Worm (Caenorhabditis elegans) whole organism, young adult: ENCODE measurements around the gene srh-39.
A peak's percentile ranks its signal among the peaks of the same experiment; 100 is the strongest.

ENCODE experiments used
- B0035.1 ChIP-seq: sonication (generic microtip); optimal IDR thresholded peaks from 2 replicates; lab custom pipeline; 2016; ENCODE audit warnings: missing genetic modification characterization, mild to moderate bottlenecking, missing compliant biosample characterization, missing genotype, missing genetic modification reagents
- D2030.7 ChIP-seq: fragments of 200-800 bp; sonication (Bioruptor generic); IDR thresholded peaks from 2 replicates; pipeline ENCODE4 v1.3.6; 2022; ENCODE audit warnings: missing genetic modification reagents, missing genetic modification characterization, missing compliant biosample characterization
- F37B4.10 ChIP-seq: fragments of 200-800 bp; sonication (Bioruptor generic); IDR thresholded peaks from 2 replicates; pipeline ENCODE4 v1.3.6; 2022; ENCODE audit warnings: missing genetic modification characterization, missing compliant biosample characterization
- F39B2.1 ChIP-seq: fragments of 200-800 bp; sonication (Bioruptor generic); IDR thresholded peaks from 2 replicates; pipeline ENCODE4 v1.3.6; 2022; ENCODE audit warnings: missing genetic modification reagents, missing genetic modification characterization, missing compliant biosample characterization
- F52B5.7 ChIP-seq: sonication (generic microtip); optimal IDR thresholded peaks from 2 replicates; lab custom pipeline; 2016; ENCODE audit warnings: mild to moderate bottlenecking, missing genetic modification characterization, missing compliant biosample characterization
- F55B11.4 ChIP-seq: sonication (generic microtip); optimal IDR thresholded peaks from 2 replicates; lab custom pipeline; 2016; ENCODE audit warnings: missing compliant biosample characterization, missing genetic modification characterization, borderline replicate concordance; ENCODE audit not compliant: insufficient read depth
- ZK185.1 ChIP-seq: sonication (generic microtip); optimal IDR thresholded peaks from 2 replicates; lab custom pipeline; 2016; ENCODE audit warnings: mild to moderate bottlenecking, missing genetic modification characterization, missing compliant biosample characterization; ENCODE audit not compliant: poor library complexity, severe bottlenecking
- ama-1 ChIP-seq, 3 experiments: fragments of 150-350 bp in 1 of 3; sonication (generic microtip) in 2 of 3; optimal IDR thresholded peaks; 2 replicates each; lab custom pipeline; 2014 to 2018; ENCODE audit warnings: missing biosample characterization in 2 of 3, missing genetic modification characterization in 2 of 3, missing genetic modification reagents in 2 of 3
- aptf-3 ChIP-seq: fragments of 200-800 bp; sonication (Bioruptor generic); IDR thresholded peaks from 2 replicates; pipeline ENCODE4 v1.3.6; 2022; ENCODE audit warnings: missing genetic modification characterization, missing compliant biosample characterization
- athp-1 ChIP-seq: sonication (generic microtip); optimal IDR thresholded peaks from 2 replicates; lab custom pipeline; 2017; ENCODE audit warnings: mild to moderate bottlenecking, missing genetic modification characterization, missing compliant biosample characterization
- attf-3 ChIP-seq: fragments of 200-800 bp; sonication (Bioruptor generic); conservative IDR thresholded peaks from 2 replicates; pipeline ENCODE4 v1.3.6; 2022; ENCODE audit warnings: missing genetic modification reagents, missing genetic modification characterization, missing compliant biosample characterization
- attf-5 ChIP-seq: fragments of 200-800 bp; sonication (Bioruptor generic); optimal IDR thresholded peaks from 2 replicates; lab custom pipeline; 2018; ENCODE audit warnings: mild to moderate bottlenecking, missing genetic modification characterization, missing compliant biosample characterization
- attf-6 ChIP-seq: fragments of 200-800 bp; sonication (Bioruptor generic); IDR thresholded peaks from 2 replicates; pipeline ENCODE4 v1.3.6; 2022; ENCODE audit warnings: missing genetic modification reagents, missing genetic modification characterization, missing compliant biosample characterization
- ceh-100 ChIP-seq: fragments of 200-800 bp; sonication (Bioruptor generic); IDR thresholded peaks from 2 replicates; pipeline ENCODE4 v1.3.6; 2022; ENCODE audit warnings: missing genetic modification reagents, missing genetic modification characterization, missing compliant biosample characterization
- ceh-40 ChIP-seq: fragments of 200-800 bp; sonication (Bioruptor generic); IDR thresholded peaks from 2 replicates; pipeline ENCODE4 v1.3.6; 2022; ENCODE audit warnings: missing genetic modification characterization, missing compliant biosample characterization
- ceh-91 ChIP-seq: fragments of 200-800 bp; sonication (Bioruptor generic); IDR thresholded peaks from 2 replicates; pipeline ENCODE4 v1.3.6; 2022; ENCODE audit warnings: missing genetic modification reagents, missing genetic modification characterization, missing compliant biosample characterization
- dpl-1 ChIP-seq: fragments of 150-350 bp; optimal IDR thresholded peaks from 2 replicates; lab custom pipeline; 2014; ENCODE audit warnings: missing biosample characterization, missing genetic modification reagents, missing genetic modification characterization
- efl-1 ChIP-seq: fragments of 150-350 bp; optimal IDR thresholded peaks from 2 replicates; lab custom pipeline; 2014; ENCODE audit warnings: missing biosample characterization, missing genetic modification reagents, missing genetic modification characterization
- fkh-3 ChIP-seq: sonication (generic microtip); optimal IDR thresholded peaks from 2 replicates; lab custom pipeline; 2016; ENCODE audit warnings: mild to moderate bottlenecking, missing genetic modification characterization, missing compliant biosample characterization
- him-1 ChIP-seq: sonication (generic microtip); optimal IDR thresholded peaks from 2 replicates; lab custom pipeline; 2016; ENCODE audit warnings: missing genotype, missing genetic modification reagents, missing genetic modification characterization, missing compliant biosample characterization
- lin-26 ChIP-seq: fragments of 200-800 bp; sonication (Bioruptor generic); IDR thresholded peaks from 2 replicates; pipeline ENCODE4 v1.3.6; 2022; ENCODE audit warnings: missing genetic modification reagents, missing genetic modification characterization, missing compliant biosample characterization
- lin-40 ChIP-seq: sonication (generic microtip); optimal IDR thresholded peaks from 2 replicates; lab custom pipeline; 2016; ENCODE audit warnings: missing genetic modification characterization, mild to moderate bottlenecking, missing compliant biosample characterization, missing genotype, missing genetic modification reagents
- lin-54 ChIP-seq: fragments of 200-800 bp; sonication (Bioruptor generic); optimal IDR thresholded peaks from 2 replicates; lab custom pipeline; 2018; ENCODE audit warnings: mild to moderate bottlenecking, missing genetic modification characterization, missing compliant biosample characterization
- madf-10 ChIP-seq: sonication (generic microtip); optimal IDR thresholded peaks from 2 replicates; lab custom pipeline; 2016; ENCODE audit warnings: mild to moderate bottlenecking, missing genetic modification characterization, missing compliant biosample characterization
- madf-3 ChIP-seq: fragments of 200-800 bp; sonication (Bioruptor generic); IDR thresholded peaks from 2 replicates; pipeline ENCODE4 v1.3.6; 2022; ENCODE audit warnings: missing genetic modification reagents, missing genetic modification characterization, missing compliant biosample characterization
- madf-6 ChIP-seq: fragments of 200-800 bp; sonication (Bioruptor generic); IDR thresholded peaks from 2 replicates; pipeline ENCODE4 v1.3.6; 2022; ENCODE audit warnings: missing genetic modification reagents, missing genetic modification characterization, missing compliant biosample characterization
- madf-8 ChIP-seq: fragments of 200-800 bp; sonication (Bioruptor generic); conservative IDR thresholded peaks from 2 replicates; pipeline ENCODE4 v1.3.6; 2022; ENCODE audit warnings: missing genetic modification reagents, missing genetic modification characterization, missing compliant biosample characterization
- mcd-1 ChIP-seq: fragments of 200-800 bp; sonication (Bioruptor generic); IDR thresholded peaks from 2 replicates; pipeline ENCODE4 v1.3.6; 2022; ENCODE audit warnings: missing genetic modification reagents, missing genetic modification characterization, missing compliant biosample characterization
- mes-4 ChIP-seq: sonication (generic microtip); optimal IDR thresholded peaks from 2 replicates; lab custom pipeline; 2016; ENCODE audit warnings: missing genotype, missing genetic modification characterization, missing compliant biosample characterization
- nhr-80 ChIP-seq: sonication (generic microtip); optimal IDR thresholded peaks from 2 replicates; lab custom pipeline; 2016; ENCODE audit warnings: missing genetic modification characterization, missing compliant biosample characterization
- rcor-1 ChIP-seq: fragments of 200-800 bp; sonication (Bioruptor generic); IDR thresholded peaks from 2 replicates; pipeline ENCODE4 v1.3.6; 2022; ENCODE audit warnings: missing genetic modification reagents, missing genetic modification characterization, missing compliant biosample characterization
- rpc-1 ChIP-seq, 2 experiments: fragments of 150-350 bp in 1 of 2; sonication (generic microtip) in 1 of 2; optimal IDR thresholded peaks; 2 replicates each; lab custom pipeline; 2014 to 2018; ENCODE audit warnings: missing biosample characterization in 1 of 2, missing genetic modification characterization in 1 of 2, missing genetic modification reagents in 1 of 2, missing genotype in 1 of 2
- sptf-2 ChIP-seq: fragments of 200-800 bp; sonication (Bioruptor generic); optimal IDR thresholded peaks from 2 replicates; lab custom pipeline; 2018; ENCODE audit warnings: mild to moderate bottlenecking, missing genetic modification characterization, missing compliant biosample characterization
- tbx-9 ChIP-seq: sonication (generic microtip); optimal IDR thresholded peaks from 2 replicates; lab custom pipeline; 2016; ENCODE audit warnings: borderline replicate concordance, missing genetic modification characterization, inconsistent platforms, missing compliant biosample characterization
- unc-130 ChIP-seq: sonication (generic microtip); optimal IDR thresholded peaks from 2 replicates; lab custom pipeline; 2016; ENCODE audit warnings: missing genetic modification reagents, missing genetic modification characterization, missing compliant biosample characterization
- unc-62 ChIP-seq: fragments of 150-350 bp; optimal IDR thresholded peaks from 2 replicates; lab custom pipeline; 2014; ENCODE audit warnings: missing biosample characterization, missing genetic modification reagents, missing genetic modification characterization
- xnd-1 ChIP-seq: sonication (generic microtip); optimal IDR thresholded peaks from 2 replicates; lab custom pipeline; 2016; ENCODE audit warnings: missing genotype, missing genetic modification reagents, missing genetic modification characterization, missing compliant biosample characterization
- zim-3 ChIP-seq: sonication (generic microtip); optimal IDR thresholded peaks from 2 replicates; lab custom pipeline; 2017; ENCODE audit warnings: mild to moderate bottlenecking, missing genetic modification characterization, moderate library complexity, missing compliant biosample characterization
- ztf-26 ChIP-seq: sonication (generic microtip); optimal IDR thresholded peaks from 2 replicates; lab custom pipeline; 2017; ENCODE audit warnings: missing genetic modification characterization, missing compliant biosample characterization
- ztf-3 ChIP-seq: fragments of 200-800 bp; sonication (Bioruptor generic); optimal IDR thresholded peaks from 2 replicates; lab custom pipeline; 2018; ENCODE audit warnings: mild to moderate bottlenecking, missing genetic modification characterization, missing compliant biosample characterization

Gene srh-39

ce11 chrII:7791408-7792050 is 26.2 kb upstream of the srh-39 start:
- TF ChIP-seq ztf-26 (tag; lab: Kevin White, UChicago) = no peak
- TF ChIP-seq F39B2.1 (GFP tag; lab: Robert Waterston, UW) = no peak
- no peak for TF ChIP-seq unc-62 (GFP tag; lab: Kevin White, UChicago)

ce11 chrII:7790324-7790898 is 25.1 kb upstream of the srh-39 start, which contains the start of gene srlf-1:
Gene srlf-1, plus strand, starts transcription at chrII:7790591.
- TF ChIP-seq mes-4 (no peak), ama-1 (optimal IDR thresholded peaks at IDR 0.05; lab: Kevin White, UChicago) (peak; percentile 43), ama-1 (GFP tag; optimal IDR thresholded peaks at IDR 0.05; lab: Kevin White, UChicago) (no peak), F55B11.4 (no peak), madf-10 (tag; lab: Kevin White, UChicago) (no peak), ztf-26 (tag; lab: Kevin White, UChicago) (peak; percentile 42), nhr-80 (no peak), lin-40 (peak; percentile 11), sptf-2 (GFP tag; lab: Kevin White, UChicago) (no peak), mcd-1 (0 out of 2 replicates have a peak, but pooled peaks have one; percentile 8), B0035.1 (tag; lab: Kevin White, UChicago) (no peak), ceh-40 (no peak), F37B4.10 (GFP tag; lab: Robert Waterston, UW) (0 out of 2 replicates have a peak, but pooled peaks have one; percentile 18)

DNA sequence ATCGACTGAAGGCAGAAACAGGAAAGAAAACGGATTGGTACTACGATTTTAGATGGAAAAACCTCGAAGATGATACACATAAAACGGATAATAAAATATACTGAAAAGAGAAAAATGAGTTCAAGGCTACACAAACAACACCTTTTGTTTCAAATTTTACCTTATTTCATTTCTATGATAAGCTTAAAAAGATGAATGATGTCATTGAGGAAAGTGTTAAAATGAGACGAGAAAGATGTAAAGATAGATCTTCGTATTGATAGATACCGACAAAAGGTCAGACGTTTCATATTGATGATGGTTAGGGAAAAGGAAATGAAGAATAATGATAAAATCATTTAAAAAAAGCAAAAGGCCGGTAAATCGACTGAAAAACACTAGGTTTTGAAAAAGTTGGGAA is 24.2 kb upstream of the srh-39 start:
- TF ChIP-seq tbx-9 (tag; lab: Kevin White, UChicago) = no peak
- no peak for TF ChIP-seq rpc-1 (optimal IDR thresholded peaks at IDR 0.05; lab: Kevin White, UChicago)
- TF ChIP-seq rpc-1 (tag; optimal IDR thresholded peaks at IDR 0.05; lab: Kevin White, UChicago) = no peak
- no peak for TF ChIP-seq athp-1
- TF ChIP-seq lin-26 (GFP tag; lab: Robert Waterston, UW) = no peak
- TF ChIP-seq xnd-1 (tag; lab: Kevin White, UChicago) = no peak
- TF ChIP-seq madf-6 (GFP tag; lab: Robert Waterston, UW) = no peak
- TF ChIP-seq madf-3 (GFP tag; lab: Robert Waterston, UW) = no peak
- no peak for TF ChIP-seq attf-3
- TF ChIP-seq rcor-1 (GFP tag; lab: Robert Waterston, UW) = no peak
- TF ChIP-seq F52B5.7 (tag; lab: Kevin White, UChicago) = no peak
- no peak for TF ChIP-seq D2030.7

DNA sequence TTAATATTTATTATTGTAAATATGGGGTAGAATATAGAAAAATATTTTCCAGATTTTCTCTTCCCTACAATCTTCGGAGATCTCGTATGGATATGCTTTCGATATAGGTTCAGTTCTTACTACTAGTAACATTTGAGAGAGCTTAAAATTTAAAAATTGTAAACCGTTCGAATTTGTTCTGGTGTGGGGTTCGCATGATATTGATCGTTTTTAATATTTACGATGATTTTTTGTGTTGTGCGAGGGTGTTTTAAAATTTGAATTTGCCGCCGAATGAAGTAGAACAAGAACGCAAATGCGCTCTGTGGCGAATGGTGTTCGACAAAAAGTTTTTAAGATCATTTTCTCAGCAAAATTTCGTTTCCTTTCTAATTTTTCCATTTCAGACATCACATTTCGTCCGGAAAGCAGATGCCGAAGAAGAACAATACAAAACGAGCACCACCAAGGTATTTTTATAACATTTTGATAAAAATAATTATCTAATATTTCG is 18.2 kb upstream of the srh-39 start, which contains the start of gene skr-17:
Gene skr-17, plus strand, starts transcription at position 51 of the 493 bp plus-strand sequence.
- TF ChIP-seq ZK185.1 (tag; lab: Kevin White, UChicago) (no peak), aptf-3 (no peak), madf-6 (GFP tag; lab: Robert Waterston, UW) (peak; percentile 42; the same call in 1 of the 2 replicates), him-1 (tag; lab: Kevin White, UChicago) (peak; percentile 9), fkh-3 (tag; lab: Kevin White, UChicago) (no peak), ceh-91 (GFP tag; lab: Robert Waterston, UW) (0 out of 2 replicates have a peak, but pooled peaks have one; percentile 12), rpc-1 (optimal IDR thresholded peaks at IDR 0.05; lab: Kevin White, UChicago) (no peak), rpc-1 (tag; optimal IDR thresholded peaks at IDR 0.05; lab: Kevin White, UChicago) (no peak), unc-130 (GFP tag; lab: Kevin White, UChicago) (no peak), attf-5 (GFP tag; lab: Kevin White, UChicago) (no peak), ztf-26 (tag; lab: Kevin White, UChicago) (no peak), efl-1 (peak; percentile 63), ztf-3 (GFP tag; lab: Kevin White, UChicago) (no peak), zim-3 (tag; lab: Kevin White, UChicago) (no peak), madf-8 (peak; percentile 13; the same call in 1 of the 2 replicates), ceh-100 (GFP tag; lab: Robert Waterston, UW) (no peak), dpl-1 (GFP tag; lab: Kevin White, UChicago) (peak; percentile 27), attf-6 (GFP tag; lab: Robert Waterston, UW) (no peak), lin-54 (peak; percentile 11)
- TF ChIP-seq, all 124 proteins: peak for 7
